Worm (Caenorhabditis elegans): ENCODE measurements around the gene srt-49.

Gene srt-49

DNA sequence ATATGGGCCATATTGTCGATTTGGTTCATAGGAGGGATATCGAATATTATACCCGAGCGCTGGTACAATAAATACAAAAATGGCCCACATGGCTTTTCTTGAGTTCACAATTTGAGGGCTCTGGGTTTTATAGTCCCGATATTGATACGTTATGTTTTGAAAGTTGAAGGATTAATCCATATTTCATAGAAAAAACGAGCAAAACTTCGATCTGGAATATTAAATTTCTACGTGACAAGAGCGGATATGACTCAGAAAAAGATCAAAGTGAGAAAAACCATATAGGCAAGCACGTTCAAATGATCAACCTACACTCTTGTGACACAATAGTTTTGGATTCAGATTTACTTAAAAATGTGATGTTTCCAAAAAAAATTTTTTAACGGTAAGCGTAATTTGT, 33.5 kb upstream of the srt-49 start, which contains the start of gene col-135:
TSS of gene col-135 (minus strand) at position 101 of the 400 bp plus-strand sequence.
- no peak for TF ChIP-seq K02D7.2 (tag; optimal IDR thresholded peaks at IDR 0.05)
- TF ChIP-seq ets-4 (tag; optimal IDR thresholded peaks at IDR 0.05): no peak
- no peak for TF ChIP-seq tbx-7 (tag; optimal IDR thresholded peaks at IDR 0.05)
- no peak for TF ChIP-seq ceh-6 (GFP tag; optimal IDR thresholded peaks at IDR 0.05)
- TF ChIP-seq sdc-2 (tag; optimal IDR thresholded peaks at IDR 0.05): no peak
- no peak for TF ChIP-seq che-1 (tag; optimal IDR thresholded peaks at IDR 0.05)
- no peak for TF ChIP-seq sox-4 (tag; optimal IDR thresholded peaks at IDR 0.05)
- no peak for TF ChIP-seq hlh-6 (tag; optimal IDR thresholded peaks at IDR 0.05)
- no peak for TF ChIP-seq lim-6 (tag; optimal IDR thresholded peaks at IDR 0.05)
- no peak for TF ChIP-seq hlh-8 (tag; optimal IDR thresholded peaks at IDR 0.05)
- no peak for TF ChIP-seq fkh-6 (tag; optimal IDR thresholded peaks at IDR 0.05)
- no peak for TF ChIP-seq fax-1 (tag; optimal IDR thresholded peaks at IDR 0.05)
- no peak for TF ChIP-seq T23F11.4 (GFP tag; optimal IDR thresholded peaks at IDR 0.05)
- TF ChIP-seq ceh-19 (GFP tag; optimal IDR thresholded peaks at IDR 0.05): no peak
- no peak for TF ChIP-seq hlh-15 (tag; optimal IDR thresholded peaks at IDR 0.05)
- TF ChIP-seq pat-9 (tag; optimal IDR thresholded peaks at IDR 0.05): no peak
- no peak for TF ChIP-seq pha-4 (tag; optimal IDR thresholded peaks at IDR 0.05)
- no peak for TF ChIP-seq gmeb-2 (tag; optimal IDR thresholded peaks at IDR 0.05)
- TF ChIP-seq hlh-13 (GFP tag; optimal IDR thresholded peaks at IDR 0.05): no peak
- TF ChIP-seq syd-9 (tag; optimal IDR thresholded peaks at IDR 0.05): no peak

ce11 chrIV:15127731-15128130, 29.5 kb upstream of the srt-49 start, which contains the start of gene M199.9:
Gene M199.9, minus strand, starts transcription at chrIV:15127831.
- TF ChIP-seq pha-2 (tag; optimal IDR thresholded peaks at IDR 0.05) (no peak), T23F11.4 (GFP tag; optimal IDR thresholded peaks at IDR 0.05) (no peak), ceh-6 (GFP tag; optimal IDR thresholded peaks at IDR 0.05) (no peak), pros-1 (tag; optimal IDR thresholded peaks at IDR 0.05) (no peak), unc-3 (GFP tag; conservative IDR thresholded peaks at IDR 0.05) (no peak), unc-3 (tag; optimal IDR thresholded peaks at IDR 0.05) (no peak)

- TF ChIP-seq C08G9.2 (tag; optimal IDR thresholded peaks at IDR 0.05) (no peak), pqm-1 (tag; optimal IDR thresholded peaks at IDR 0.05) (no peak), elt-2 (tag; optimal IDR thresholded peaks at IDR 0.05) (no peak), fkh-6 (tag; optimal IDR thresholded peaks at IDR 0.05) (no peak), zip-5 (tag; optimal IDR thresholded peaks at IDR 0.05) (no peak), lin-11 (tag; optimal IDR thresholded peaks at IDR 0.05) (no peak)
These were observed 27.8 kb upstream of the srt-49 start, which contains the start of gene clec-190 for ce11 chrIV:15126021-15126420. Gene clec-190, minus strand, starts transcription at chrIV:15126121.

DNA sequence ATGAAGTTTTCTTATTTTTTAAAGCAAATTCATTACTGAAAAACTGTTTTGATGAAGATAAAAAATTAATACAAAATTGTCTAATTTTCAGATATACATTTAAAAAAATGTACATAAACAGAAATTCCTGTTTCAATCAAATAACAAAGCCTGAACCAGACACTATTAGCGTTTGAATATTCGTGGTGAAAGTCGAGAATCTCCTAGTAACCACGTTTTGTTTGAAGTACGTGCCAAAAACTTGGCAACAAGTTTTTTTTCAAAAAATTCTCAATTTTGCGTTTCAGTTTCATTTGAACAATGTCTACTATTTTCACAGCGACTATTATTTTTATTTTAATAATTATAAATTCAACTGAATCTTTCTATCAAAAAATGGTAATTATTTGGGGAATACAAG, 24.7 kb upstream of the srt-49 start, which contains the start of gene M199.7:
TSS of gene M199.7 (plus strand) at position 301 of the 400 bp plus-strand sequence.
- TF ChIP-seq ceh-45 (GFP tag; IDR thresholded peaks at IDR 0.05) (no peak), tbx-2 (tag; optimal IDR thresholded peaks at IDR 0.05) (no peak), pax-1 (tag; optimal IDR thresholded peaks at IDR 0.05) (no peak), hlh-6 (tag; optimal IDR thresholded peaks at IDR 0.05) (no peak), pha-2 (tag; optimal IDR thresholded peaks at IDR 0.05) (no peak), fkh-6 (tag; optimal IDR thresholded peaks at IDR 0.05) (no peak), unc-55 (GFP tag; optimal IDR thresholded peaks at IDR 0.05) (no peak), madf-2 (tag; optimal IDR thresholded peaks at IDR 0.05) (no peak), ceh-19 (GFP tag; optimal IDR thresholded peaks at IDR 0.05) (no peak), hlh-8 (tag; optimal IDR thresholded peaks at IDR 0.05) (no peak), syd-9 (tag; optimal IDR thresholded peaks at IDR 0.05) (no peak), fkh-10 (GFP tag; optimal IDR thresholded peaks at IDR 0.05) (no peak), ceh-2 (tag; optimal IDR thresholded peaks at IDR 0.05) (no peak), pat-9 (tag; optimal IDR thresholded peaks at IDR 0.05) (no peak), elt-2 (tag; optimal IDR thresholded peaks at IDR 0.05) (no peak)

All from whole organism, late embryonic.